Fruit fly (Drosophila melanogaster) whole organism, embryonic: Measurements from ENCODE around the gene hiro.
A peak's percentile ranks its signal among the peaks of the same experiment; 100 is the strongest.

Experiments
- Ada2b ChIP-seq: fragments of 200-800 bp; sonication (Bioruptor generic); IDR thresholded peaks from 2 replicates; pipeline ENCODE4 v1.3.6; 2022; ENCODE audit warnings: missing biosample characterization, missing genetic modification characterization
- Atf3 ChIP-seq: fragments of 200-800 bp; sonication (Bioruptor generic); optimal IDR thresholded peaks from 3 replicates; lab custom pipeline; 2016; ENCODE audit warnings: missing biosample characterization, missing genetic modification characterization
- Atf6 ChIP-seq: fragments of 200-800 bp; sonication (Bioruptor generic); IDR thresholded peaks from 2 replicates; pipeline ENCODE4 v1.3.6; 2022; ENCODE audit warnings: missing biosample characterization, missing genetic modification characterization
- B-H2 ChIP-seq: fragments of 200-800 bp; sonication (Bioruptor generic); optimal IDR thresholded peaks from 2 replicates; lab custom pipeline; 2018; ENCODE audit warnings: missing biosample characterization, mild to moderate bottlenecking, missing genetic modification characterization
- CG10267 ChIP-seq: fragments of 200-800 bp; sonication (Bioruptor generic); optimal IDR thresholded peaks from 2 replicates; lab custom pipeline; 2018; ENCODE audit warnings: missing biosample characterization, mild to moderate bottlenecking, missing genetic modification characterization, moderate library complexity
- CG12769 ChIP-seq: fragments of 200-800 bp; sonication (Bioruptor generic); optimal IDR thresholded peaks from 2 replicates; lab custom pipeline; 2019; ENCODE audit warnings: missing biosample characterization, mild to moderate bottlenecking, missing genetic modification characterization, moderate library complexity
- CG15011 ChIP-seq: fragments of 200-800 bp; sonication (Bioruptor generic); optimal IDR thresholded peaks from 3 replicates; lab custom pipeline; 2018; ENCODE audit warnings: missing biosample characterization, mild to moderate bottlenecking, missing genetic modification characterization
- CG16813 ChIP-seq: fragments of 200-800 bp; sonication (Bioruptor generic); IDR thresholded peaks from 3 replicates; pipeline ENCODE4 v1.3.6; 2022; ENCODE audit warnings: missing biosample characterization, missing genetic modification characterization; ENCODE audit not compliant: partially characterized antibody
- CG17568 ChIP-seq: fragments of 200-800 bp; sonication (Bioruptor generic); optimal IDR thresholded peaks from 2 replicates; lab custom pipeline; 2018; ENCODE audit warnings: missing biosample characterization, mild to moderate bottlenecking, missing genetic modification characterization, moderate library complexity
- CG2116 ChIP-seq: fragments of 200-800 bp; sonication (Bioruptor generic); optimal IDR thresholded peaks from 3 replicates; lab custom pipeline; 2018; ENCODE audit warnings: missing biosample characterization, mild to moderate bottlenecking, missing genetic modification characterization
- CG2199 ChIP-seq: fragments of 200-800 bp; sonication (Bioruptor generic); IDR thresholded peaks from 3 replicates; pipeline ENCODE4 v1.3.6; 2022; ENCODE audit warnings: missing biosample characterization, missing genetic modification characterization
- CG2202 ChIP-seq: fragments of 200-800 bp; sonication (Bioruptor generic); optimal IDR thresholded peaks from 2 replicates; lab custom pipeline; 2018; ENCODE audit warnings: missing biosample characterization, mild to moderate bottlenecking, missing genetic modification characterization
- CG3065 ChIP-seq: fragments of 200-800 bp; sonication (Bioruptor generic); optimal IDR thresholded peaks from 2 replicates; lab custom pipeline; 2016; ENCODE audit warnings: missing biosample characterization, missing genetic modification characterization
- CG32767 ChIP-seq: fragments of 200-800 bp; sonication (Bioruptor generic); IDR thresholded peaks from 2 replicates; pipeline ENCODE4 v1.3.6; 2022; ENCODE audit warnings: missing biosample characterization, missing genetic modification characterization
- CG34224 ChIP-seq: fragments of 200-800 bp; sonication (Bioruptor generic); IDR thresholded peaks from 3 replicates; pipeline ENCODE4 v1.3.6; 2022; ENCODE audit warnings: missing biosample characterization, missing genetic modification characterization; ENCODE audit not compliant: partially characterized antibody
- CG6254 ChIP-seq: fragments of 200-800 bp; sonication (Bioruptor generic); optimal IDR thresholded peaks from 3 replicates; lab custom pipeline; 2017; ENCODE audit warnings: mild to moderate bottlenecking, missing biosample characterization, missing genetic modification reagents, missing genetic modification characterization
- CG7372 ChIP-seq: fragments of 200-800 bp; sonication (Bioruptor generic); IDR thresholded peaks from 2 replicates; pipeline ENCODE4 v1.3.6; 2022; ENCODE audit warnings: missing biosample characterization, missing genetic modification characterization
- Chrac-16 ChIP-seq: fragments of 200-800 bp; sonication (Bioruptor generic); optimal IDR thresholded peaks from 3 replicates; lab custom pipeline; 2016; ENCODE audit warnings: missing biosample characterization, missing genetic modification characterization
- Dbx ChIP-seq: fragments of 200-800 bp; sonication (Bioruptor generic); IDR thresholded peaks from 3 replicates; pipeline ENCODE4 v1.3.6; 2022; ENCODE audit warnings: missing biosample characterization, missing genetic modification characterization
- Doc3 ChIP-seq: fragments of 200-800 bp; sonication (Bioruptor generic); IDR thresholded peaks from 3 replicates; pipeline ENCODE4 v1.3.6; 2022; ENCODE audit warnings: missing biosample characterization, missing genetic modification characterization; ENCODE audit not compliant: partially characterized antibody
- Elba2 ChIP-seq: fragments of 200-800 bp; sonication (Bioruptor generic); optimal IDR thresholded peaks from 3 replicates; lab custom pipeline; 2016; ENCODE audit warnings: missing biosample characterization, missing genetic modification characterization
- Ets65A ChIP-seq: fragments of 200-800 bp; sonication (Bioruptor generic); peaks from one replicate; lab custom pipeline; 2016; ENCODE audit warnings: missing biosample characterization, missing genetic modification characterization
- Hey ChIP-seq: fragments of 200-800 bp; sonication (Bioruptor generic); optimal IDR thresholded peaks from 3 replicates; lab custom pipeline; 2018; ENCODE audit warnings: missing biosample characterization, mild to moderate bottlenecking, missing genetic modification characterization
- NFAT ChIP-seq: fragments of 200-800 bp; sonication (Bioruptor generic); IDR thresholded peaks from 2 replicates; pipeline ENCODE4 v1.3.6; 2022; ENCODE audit warnings: missing biosample characterization, missing genetic modification characterization
- Neu2 ChIP-seq: fragments of 200-800 bp; sonication (Bioruptor generic); optimal IDR thresholded peaks from 3 replicates; lab custom pipeline; 2016; ENCODE audit warnings: missing biosample characterization, missing genetic modification characterization, borderline replicate concordance
- Poxn ChIP-seq: fragments of 200-800 bp; sonication (Bioruptor generic); IDR thresholded peaks from 2 replicates; pipeline ENCODE4 v1.3.6; 2022; ENCODE audit warnings: missing biosample characterization, missing genetic modification characterization
- Side ChIP-seq: fragments of 200-800 bp; sonication (Bioruptor generic); optimal IDR thresholded peaks from 2 replicates; lab custom pipeline; 2016; ENCODE audit warnings: missing biosample characterization, missing genetic modification characterization
- Xbp1 ChIP-seq: fragments of 200-800 bp; sonication (Bioruptor generic); optimal IDR thresholded peaks from 3 replicates; lab custom pipeline; 2016; ENCODE audit warnings: missing biosample characterization, mild to moderate bottlenecking, missing genetic modification characterization
- abd-A ChIP-seq: fragments of 200-800 bp; sonication (Bioruptor generic); optimal IDR thresholded peaks from 3 replicates; lab custom pipeline; 2019; ENCODE audit warnings: missing biosample characterization, mild to moderate bottlenecking, missing genetic modification characterization, moderate library complexity
- aop ChIP-seq: fragments of 200-800 bp; sonication (Bioruptor generic); IDR thresholded peaks from 2 replicates; pipeline ENCODE4 v1.3.6; 2022; ENCODE audit warnings: missing biosample characterization, missing genetic modification characterization
- ap ChIP-seq: fragments of 200-800 bp; sonication (Bioruptor generic); IDR thresholded peaks from 2 replicates; pipeline ENCODE4 v1.3.6; 2022; ENCODE audit warnings: missing biosample characterization, missing genetic modification characterization
- bowl ChIP-seq: fragments of 200-800 bp; sonication (Bioruptor generic); IDR thresholded peaks from 2 replicates; pipeline ENCODE4 v1.3.6; 2022; ENCODE audit warnings: missing biosample characterization, missing genetic modification characterization
- caup ChIP-seq: fragments of 200-800 bp; sonication (Bioruptor generic); optimal IDR thresholded peaks from 3 replicates; lab custom pipeline; 2017; ENCODE audit warnings: missing biosample characterization, mild to moderate bottlenecking, missing genetic modification characterization, moderate library complexity; ENCODE audit not compliant: severe bottlenecking
- crp ChIP-seq, 2 experiments: fragments of 200-800 bp; sonication (Bioruptor generic); optimal IDR thresholded peaks; 2 replicates in 1 of 2; 3 replicates in 1 of 2; lab custom pipeline; 2017; ENCODE audit warnings: missing biosample characterization in 2 of 2, missing genetic modification characterization in 2 of 2, mild to moderate bottlenecking in 1 of 2, moderate library complexity in 1 of 2
- dysf ChIP-seq: fragments of 200-800 bp; sonication (Bioruptor generic); IDR thresholded peaks from 3 replicates; pipeline ENCODE4 v1.3.6; 2022; ENCODE audit warnings: missing biosample characterization, missing genetic modification characterization
- eve ChIP-seq, 2 experiments: fragments of >200 bp; optimal IDR thresholded peaks; 2 replicates each; lab custom pipeline; 2017; ENCODE audit warnings: missing biosample characterization in 2 of 2, missing genetic modification characterization in 2 of 2
- fd64A ChIP-seq: fragments of 200-800 bp; sonication (Bioruptor generic); optimal IDR thresholded peaks from 3 replicates; lab custom pipeline; 2018; ENCODE audit warnings: missing biosample characterization, mild to moderate bottlenecking, missing genetic modification characterization
- gce ChIP-seq: fragments of 200-800 bp; sonication (Bioruptor generic); IDR thresholded peaks from 3 replicates; pipeline ENCODE4 v1.3.6; 2022; ENCODE audit warnings: missing biosample characterization, missing genetic modification characterization
- grau ChIP-seq: fragments of 200-800 bp; optimal IDR thresholded peaks from 3 replicates; lab custom pipeline; 2019; ENCODE audit warnings: missing biosample characterization, mild to moderate bottlenecking, missing genetic modification characterization, moderate library complexity
- hth ChIP-seq: fragments of >200 bp; optimal IDR thresholded peaks from 2 replicates; lab custom pipeline; 2017; ENCODE audit warnings: inconsistent platforms
- kay ChIP-seq: fragments of 200-800 bp; sonication (Bioruptor generic); optimal IDR thresholded peaks from 2 replicates; lab custom pipeline; 2016; ENCODE audit warnings: missing biosample characterization, missing genetic modification characterization
- ken ChIP-seq: fragments of 200-800 bp; sonication (Bioruptor generic); IDR thresholded peaks from 3 replicates; pipeline ENCODE4 v1.3.6; 2022; ENCODE audit warnings: missing biosample characterization, missing genetic modification characterization
- lilli ChIP-seq: fragments of 200-800 bp; sonication (Bioruptor generic); optimal IDR thresholded peaks from 3 replicates; lab custom pipeline; 2016; ENCODE audit warnings: missing biosample characterization, missing genetic modification characterization
- maf-S ChIP-seq: fragments of 200-800 bp; sonication (Bioruptor generic); optimal IDR thresholded peaks from 2 replicates; lab custom pipeline; 2016; ENCODE audit warnings: missing biosample characterization, missing genetic modification characterization
- nau ChIP-seq: fragments of 200-800 bp; sonication (Bioruptor generic); optimal IDR thresholded peaks from 3 replicates; lab custom pipeline; 2017; ENCODE audit warnings: missing biosample characterization, mild to moderate bottlenecking, missing genetic modification characterization, missing genetic modification reagents
- peb ChIP-seq: fragments of 200-800 bp; sonication (Bioruptor generic); IDR thresholded peaks from 2 replicates; pipeline ENCODE4 v1.3.6; 2022; ENCODE audit warnings: missing biosample characterization, missing genetic modification characterization
- phol ChIP-seq: fragments of 200-800 bp; sonication (Bioruptor generic); optimal IDR thresholded peaks from 3 replicates; lab custom pipeline; 2018; ENCODE audit warnings: missing biosample characterization, mild to moderate bottlenecking, missing genetic modification characterization, moderate library complexity
- repo ChIP-seq: fragments of 200-800 bp; sonication (Bioruptor generic); optimal IDR thresholded peaks from 2 replicates; lab custom pipeline; 2016; ENCODE audit warnings: missing biosample characterization, missing genetic modification characterization
- wek ChIP-seq: fragments of 200-800 bp; sonication (Bioruptor generic); optimal IDR thresholded peaks from 3 replicates; lab custom pipeline; 2018; ENCODE audit warnings: missing biosample characterization, mild to moderate bottlenecking, missing genetic modification characterization, moderate library complexity
- zf30C ChIP-seq: fragments of 200-800 bp; sonication (Bioruptor generic); optimal IDR thresholded peaks from 3 replicates; lab custom pipeline; 2018; ENCODE audit warnings: missing biosample characterization, mild to moderate bottlenecking, missing genetic modification characterization

The hiro gene

DNA sequence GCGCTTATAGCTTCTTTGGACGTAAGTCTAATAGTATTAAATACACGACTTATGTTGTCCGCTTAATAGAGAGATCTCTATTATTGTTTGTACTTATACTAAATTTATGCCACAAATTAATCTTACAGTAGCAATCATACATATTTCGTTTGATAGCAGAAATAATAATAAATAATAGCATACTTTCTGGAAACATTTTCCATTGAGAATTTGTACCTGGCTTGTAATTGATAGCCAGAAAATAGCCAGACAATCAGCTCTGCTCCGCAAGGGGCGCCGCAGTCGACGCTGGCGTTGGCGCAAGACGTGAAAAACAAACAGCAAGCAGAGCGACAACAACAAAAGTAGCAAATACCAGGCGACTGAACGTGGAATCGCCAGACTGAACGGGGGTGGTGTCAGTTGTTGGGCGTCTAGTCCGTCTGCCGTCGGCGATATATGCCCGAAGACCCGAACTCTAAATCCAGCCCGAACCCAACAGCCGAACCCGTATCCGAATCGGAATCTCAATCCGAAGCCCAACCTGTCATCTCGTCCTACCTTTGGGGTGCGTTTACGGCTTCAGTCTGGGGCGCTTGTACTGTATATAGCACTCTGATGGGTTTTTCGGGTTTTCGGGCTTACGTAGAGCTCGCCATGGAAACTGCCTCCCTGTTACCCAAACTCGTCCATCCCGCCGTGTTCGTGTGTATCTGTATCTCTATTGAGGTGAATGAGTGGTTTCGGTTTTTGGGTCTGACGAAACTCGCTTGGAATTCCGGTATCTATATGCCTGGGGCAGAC, 11.8 kb upstream of the hiro start:
- TF ChIP-seq CG16813 (GFP tag; lab: Robert Waterston, UW) (no peak), CG2116 (GFP tag; lab: Kevin White, UChicago) (no peak), CG2202 (tag; lab: Kevin White, UChicago) (no peak), lilli (GFP tag; lab: Kevin White, UChicago) (peak; percentile 52), maf-S (GFP tag; lab: Kevin White, UChicago) (no peak), Poxn (no peak), Elba2 (GFP tag; lab: Kevin White, UChicago) (no peak), repo (GFP tag; lab: Kevin White, UChicago) (no peak), CG32767 (GFP tag; lab: Robert Waterston, UW) (no peak), Neu2 (GFP tag; lab: Kevin White, UChicago) (no peak), kay (GFP tag; lab: Kevin White, UChicago) (no peak), CG34224 (GFP tag; lab: Robert Waterston, UW) (peak; percentile 9; the same call in 1 of the 3 replicates), ap (GFP tag; lab: Robert Waterston, UW) (no peak), Atf3 (no peak), NFAT (no peak), CG12769 (tag; lab: Kevin White, UChicago) (peak; percentile 80), CG7372 (GFP tag; lab: Robert Waterston, UW) (peak; percentile 11; the same call in 1 of the 2 replicates), CG3065 (GFP tag; lab: Kevin White, UChicago) (no peak), crp (GFP tag; optimal IDR thresholded peaks at IDR 0.05; lab: Kevin White, UChicago) (peak in 1 of 2 experiments; percentile 6), Chrac-16 (GFP tag; lab: Kevin White, UChicago) (peak; percentile 59), CG6254 (GFP tag; lab: Kevin White, UChicago) (no peak), Atf6 (GFP tag; lab: Robert Waterston, UW) (no peak), abd-A (tag; lab: Kevin White, UChicago) (no peak), hth (no peak), Hey (tag; lab: Kevin White, UChicago) (no peak), fd64A (GFP tag; lab: Kevin White, UChicago) (no peak), Doc3 (GFP tag; lab: Robert Waterston, UW) (no peak), CG2199 (GFP tag; lab: Robert Waterston, UW) (no peak), nau (no peak), wek (GFP tag; lab: Kevin White, UChicago) (no peak), Xbp1 (GFP tag; lab: Kevin White, UChicago) (peak; percentile 34), Ets65A (GFP tag; lab: Kevin White, UChicago) (no peak), ken (GFP tag; lab: Robert Waterston, UW) (no peak), phol (tag; lab: Kevin White, UChicago) (peak; percentile 53), Ada2b (GFP tag; lab: Robert Waterston, UW) (no peak), eve (GFP tag; optimal IDR thresholded peaks at IDR 0.05; lab: Kevin White, UChicago) (no peak), CG10267 (tag; lab: Kevin White, UChicago) (peak; percentile 17), gce (GFP tag; lab: Robert Waterston, UW) (no peak), B-H2 (GFP tag; lab: Kevin White, UChicago) (no peak), grau (tag; lab: Kevin White, UChicago) (peak; percentile 66), peb (GFP tag; lab: Robert Waterston, UW) (no peak), bowl (GFP tag; lab: Robert Waterston, UW) (no peak), CG15011 (peak; percentile 39), CG17568 (GFP tag; lab: Kevin White, UChicago) (peak; percentile 9), Side (GFP tag; lab: Kevin White, UChicago) (no peak), zf30C (no peak), aop (GFP tag; lab: Robert Waterston, UW) (no peak), caup (GFP tag; lab: Kevin White, UChicago) (no peak), dysf (GFP tag; lab: Robert Waterston, UW) (peak; percentile 48; the same call in 2 of the 3 replicates), Dbx (no peak)
